Fruit fly (Drosophila melanogaster): Measurements from ENCODE around the gene daw.

Gene daw

DNA sequence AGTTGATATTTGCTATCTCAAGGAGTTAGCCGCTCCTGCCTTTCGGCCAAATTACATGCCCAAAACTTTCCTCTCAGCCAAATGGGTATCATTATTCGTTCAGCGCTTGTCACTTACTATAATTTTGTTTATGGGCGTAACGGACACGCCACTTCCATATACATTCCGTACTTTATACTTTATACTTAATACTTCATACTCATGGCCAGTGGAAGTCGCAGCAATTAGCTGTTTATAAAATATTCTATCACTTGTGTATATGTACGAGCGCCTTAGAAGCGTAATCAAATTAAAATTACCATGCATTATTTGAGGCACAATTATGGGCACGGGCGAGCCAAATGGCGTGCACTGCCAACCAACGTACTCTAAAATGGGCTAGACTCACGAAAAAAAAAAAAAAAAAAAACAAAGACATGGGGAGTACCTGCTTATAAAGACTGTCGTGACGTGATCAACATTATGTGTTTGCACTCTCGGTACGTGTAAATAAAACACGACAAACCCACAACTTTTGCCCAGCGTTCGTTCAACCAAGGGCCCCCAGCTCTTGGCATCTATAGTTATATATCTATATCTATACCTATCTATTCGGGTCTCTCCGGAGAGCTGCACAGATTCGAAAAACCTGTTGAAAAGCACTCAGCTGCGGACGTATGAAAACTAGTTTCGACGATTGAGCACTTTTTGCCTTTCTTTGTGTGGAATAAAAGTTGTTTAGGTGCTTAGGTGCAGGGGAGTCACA lies 56.3 kb downstream of the daw start (continued):
- TF ChIP-seq CG1647 (GFP tag; optimal IDR thresholded peaks at IDR 0.05) (no peak), CG17912 (GFP tag; optimal IDR thresholded peaks at IDR 0.05) (no peak), CG15696 (tag; optimal IDR thresholded peaks at IDR 0.05) (peak; percentile 34), CG2202 (tag; optimal IDR thresholded peaks at IDR 0.05) (no peak), CG4404 (GFP tag; IDR thresholded peaks at IDR 0.05) (no peak), cas (GFP tag; IDR thresholded peaks at IDR 0.05) (no peak), Optix (GFP tag; IDR thresholded peaks at IDR 0.05) (no peak), CG2199 (GFP tag; IDR thresholded peaks at IDR 0.05) (no peak; the same call in 1 of the 3 replicates), otp (GFP tag; IDR thresholded peaks at IDR 0.05) (0 out of 3 replicates have a peak, but pooled peaks have one; percentile 30), HmgD (GFP tag; optimal IDR thresholded peaks at IDR 0.05) (no peak), CG13424 (tag; optimal IDR thresholded peaks at IDR 0.05) (no peak), CG17361 (GFP tag; IDR thresholded peaks at IDR 0.05) (no peak), ewg (GFP tag; optimal IDR thresholded peaks at IDR 0.05) (no peak), scrt (GFP tag; optimal IDR thresholded peaks at IDR 0.05) (peak; percentile 2), CG2129 (GFP tag; IDR thresholded peaks at IDR 0.05; ENCODE audit: partially characterized antibody) (no peak), Lpt (GFP tag; optimal IDR thresholded peaks at IDR 0.05) (no peak), corto (GFP tag; optimal IDR thresholded peaks at IDR 0.05) (no peak), gt (GFP tag; IDR thresholded peaks at IDR 0.05) (no peak), CG30020 (tag; optimal IDR thresholded peaks at IDR 0.05) (no peak), btn (GFP tag; optimal IDR thresholded peaks at IDR 0.05) (no peak), CG13624 (GFP tag; optimal IDR thresholded peaks at IDR 0.05) (no peak), bsh (GFP tag; optimal IDR thresholded peaks at IDR 0.05) (no peak), Chrac-16 (GFP tag; optimal IDR thresholded peaks at IDR 0.05) (no peak), CG13296 (GFP tag; optimal IDR thresholded peaks at IDR 0.05) (peak; percentile 35), CG14710 (tag; optimal IDR thresholded peaks at IDR 0.05) (no peak), Ets65A (GFP tag) (no peak), CG1602 (GFP tag; optimal IDR thresholded peaks at IDR 0.05) (no peak), abd-A (tag; optimal IDR thresholded peaks at IDR 0.05) (no peak), Atf-2 (GFP tag; optimal IDR thresholded peaks at IDR 0.05) (no peak), CG43689 (GFP tag; IDR thresholded peaks at IDR 0.05) (no peak), Oaz (GFP tag; IDR thresholded peaks at IDR 0.05) (no peak), Meics (GFP tag; optimal IDR thresholded peaks at IDR 0.05) (no peak), lbe (GFP tag; optimal IDR thresholded peaks at IDR 0.05) (no peak), ac (GFP tag; optimal IDR thresholded peaks at IDR 0.05) (no peak), Max (GFP tag; optimal IDR thresholded peaks at IDR 0.05) (no peak), salm (tag; optimal IDR thresholded peaks at IDR 0.05) (peak; percentile 12), YL-1 (GFP tag; optimal IDR thresholded peaks at IDR 0.05) (no peak), Sry-β (GFP tag; optimal IDR thresholded peaks at IDR 0.05) (no peak), Abd-B (GFP tag; optimal IDR thresholded peaks at IDR 0.05) (no peak), ATbp (GFP tag; optimal IDR thresholded peaks at IDR 0.05) (peak; percentile 37), CG10462 (GFP tag; optimal IDR thresholded peaks at IDR 0.05) (no peak), nau (GFP tag; optimal IDR thresholded peaks at IDR 0.05) (no peak), CG10654 (GFP tag; optimal IDR thresholded peaks at IDR 0.05) (no peak), CG32532 (GFP tag; IDR thresholded peaks at IDR 0.05) (no peak), Kr (GFP tag; optimal IDR thresholded peaks at IDR 0.05) (no peak), CG8944 (GFP tag; optimal IDR thresholded peaks at IDR 0.05) (no peak), Sry-δ (GFP tag; optimal IDR thresholded peaks at IDR 0.05) (no peak), Dip2 (GFP tag; IDR thresholded peaks at IDR 0.05) (no peak), wek (GFP tag; optimal IDR thresholded peaks at IDR 0.05) (peak; percentile 54), lov (optimal IDR thresholded peaks at IDR 0.05) (no peak), lov (GFP tag; IDR thresholded peaks at IDR 0.05) (no peak)

Measured in whole organism, embryonic.